Fruit fly (Drosophila melanogaster) whole organism: ENCODE results near the gene SmB.

Experiments
- CG8478 ChIP-seq: fragments of >200 bp; optimal IDR thresholded peaks from 2 replicates; lab custom pipeline; 2018; ENCODE audit warnings: inconsistent platforms
- Dll ChIP-seq: fragments of >200 bp; optimal IDR thresholded peaks from 2 replicates; lab custom pipeline; 2017
- pan ChIP-seq: fragments of >200 bp; optimal IDR thresholded peaks from 2 replicates; lab custom pipeline; 2017
- psq ChIP-seq: fragments of >200 bp; optimal IDR thresholded peaks from 2 replicates; lab custom pipeline; 2017
- usp ChIP-seq: fragments of >200 bp; optimal IDR thresholded peaks from 2 replicates; lab custom pipeline; 2017; ENCODE audit warnings: missing biosample characterization, missing genetic modification characterization, mixed read lengths

DNA sequence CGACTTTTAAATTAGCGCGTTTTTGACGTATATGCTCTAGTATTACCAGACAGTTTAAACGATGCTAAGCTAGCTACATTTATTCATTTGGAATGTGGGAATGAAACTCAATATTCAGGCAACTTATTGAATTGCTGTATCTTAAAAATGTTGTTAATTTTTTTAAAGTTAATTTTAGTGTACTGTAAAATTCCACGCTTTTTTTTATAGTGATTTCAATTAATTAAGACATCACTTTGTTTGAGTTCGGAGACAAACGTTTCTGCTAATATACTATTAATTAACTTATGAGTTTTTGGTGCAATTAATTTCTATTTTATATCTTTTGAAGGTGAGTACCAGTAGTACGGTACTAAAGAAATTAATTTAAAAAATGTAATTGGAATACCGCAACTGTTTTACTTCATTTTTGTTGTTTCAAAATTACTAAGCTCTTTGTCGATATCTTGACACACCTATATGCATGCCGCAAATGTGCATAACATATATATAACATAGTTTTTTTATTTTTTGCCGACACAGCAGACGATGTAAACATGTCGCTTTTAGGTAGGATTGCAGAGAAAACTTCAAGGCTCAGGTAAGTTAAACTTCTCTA is 40.1 kb downstream of the SmB start, which contains the start of the genes Cdk1 and mRpS7:
- TF ChIP-seq CG8478 (no peak), psq (lab: Kevin White, UChicago) (no peak), usp (GFP tag; lab: Kevin White, UChicago) (no peak), Dll (lab: Kevin White, UChicago) (no peak), pan (lab: Kevin White, UChicago) (no peak)
